Worm (Caenorhabditis elegans): Measurements from ENCODE around the gene acp-4.

The acp-4 gene

ce11 chrII:8390751-8391150 is 44.2 kb downstream of the acp-4 start, which contains the start of gene F49E12.10:
Gene F49E12.10, plus strand, starts transcription at chrII:8391051.
- peak; percentile 25 for TF ChIP-seq pqm-1 (tag; optimal IDR thresholded peaks at IDR 0.05)
- TF ChIP-seq nhr-28 (tag; optimal IDR thresholded peaks at IDR 0.05) = peak; percentile 8
- TF ChIP-seq nhr-11 (tag; optimal IDR thresholded peaks at IDR 0.05) = no peak
- TF ChIP-seq dmd-6 (GFP tag; IDR thresholded peaks at IDR 0.05) = peak; percentile 38; the same call in 1 of the 2 replicates

ce11 chrII:8388001-8388513 is 46.8 kb downstream of the acp-4 start, which contains the start of gene drd-1:
Gene drd-1, plus strand, starts transcription at chrII:8388051.
- TF ChIP-seq T26A8.4 (GFP tag; IDR thresholded peaks at IDR 0.05) = no peak
- no peak for TF ChIP-seq mxl-2 (GFP tag; conservative IDR thresholded peaks at IDR 0.05)
- peak; percentile 56 for TF ChIP-seq nhr-48 (tag; optimal IDR thresholded peaks at IDR 0.05)
- TF ChIP-seq tra-1 (GFP tag; IDR thresholded peaks at IDR 0.05) = 0 out of 2 replicates have a peak, but pooled peaks have one; percentile 16
- TF ChIP-seq R02D3.7 (tag; optimal IDR thresholded peaks at IDR 0.05) = no peak
- TF ChIP-seq lin-1 (GFP tag; IDR thresholded peaks at IDR 0.05) = peak; percentile 60; the same call in 1 of the 2 replicates
- TF ChIP-seq php-3 (GFP tag; IDR thresholded peaks at IDR 0.05) = peak; percentile 58; the same call in 1 of the 2 replicates
- TF ChIP-seq hlh-11 (tag; optimal IDR thresholded peaks at IDR 0.05) = peak; percentile 84
- peak; percentile 92 for TF ChIP-seq dmd-6 (GFP tag; IDR thresholded peaks at IDR 0.05)
- TF ChIP-seq mxl-3 (GFP tag; optimal IDR thresholded peaks at IDR 0.05) = peak; percentile 11
- peak; percentile 72 for TF ChIP-seq nhr-77 (tag; optimal IDR thresholded peaks at IDR 0.05)
- TF ChIP-seq nhr-28 (tag; optimal IDR thresholded peaks at IDR 0.05) = peak; percentile 92
- peak; percentile 71 for TF ChIP-seq dve-1 (tag; optimal IDR thresholded peaks at IDR 0.05; ENCODE audit: insufficient read depth)
- no peak for TF ChIP-seq hif-1 (tag; optimal IDR thresholded peaks at IDR 0.05)
- TF ChIP-seq fos-1 (tag; optimal IDR thresholded peaks at IDR 0.05) = peak; percentile 37
- peak; percentile 37 for TF ChIP-seq jun-1 (tag; optimal IDR thresholded peaks at IDR 0.05)
- peak; percentile 33 for TF ChIP-seq nhr-102 (tag; optimal IDR thresholded peaks at IDR 0.05)
- peak; percentile 99 for TF ChIP-seq pqm-1 (tag; optimal IDR thresholded peaks at IDR 0.05)
- TF ChIP-seq F44E2.7 (GFP tag; IDR thresholded peaks at IDR 0.05) = no peak
- TF ChIP-seq nhr-41 (GFP tag; IDR thresholded peaks at IDR 0.05) = peak; percentile 42; the same call in 1 of the 2 replicates
- peak in 1 of 2 experiments; percentile 84 for TF ChIP-seq unc-62 (GFP tag; optimal IDR thresholded peaks at IDR 0.05 in 1 of 2)
- TF ChIP-seq unc-62 (tag; optimal IDR thresholded peaks at IDR 0.05) = no peak
- TF ChIP-seq daf-16 (GFP tag; optimal IDR thresholded peaks at IDR 0.05) = no peak
- TF ChIP-seq daf-16 (tag; optimal IDR thresholded peaks at IDR 0.05) = peak; percentile 61
- TF ChIP-seq lsy-2 (tag; optimal IDR thresholded peaks at IDR 0.05) = peak in 1 of 2 experiments; percentile 38

- TF ChIP-seq dve-1 (tag; optimal IDR thresholded peaks at IDR 0.05; ENCODE audit: insufficient read depth) (peak; percentile 32), hmg-1.1 (GFP tag; IDR thresholded peaks at IDR 0.05) (no peak), nhr-48 (tag; optimal IDR thresholded peaks at IDR 0.05) (peak; percentile 25), nhr-10 (tag; optimal IDR thresholded peaks at IDR 0.05) (peak; percentile 1), mdl-1 (tag; optimal IDR thresholded peaks at IDR 0.05) (no peak), hlh-11 (tag; optimal IDR thresholded peaks at IDR 0.05) (peak; percentile 76), nhr-111 (GFP tag; optimal IDR thresholded peaks at IDR 0.05) (no peak), mep-1 (tag; optimal IDR thresholded peaks at IDR 0.05) (no peak), zag-1 (tag; optimal IDR thresholded peaks at IDR 0.05) (no peak), php-3 (GFP tag; IDR thresholded peaks at IDR 0.05) (peak; percentile 84), nhr-102 (tag; optimal IDR thresholded peaks at IDR 0.05) (peak; percentile 59), unc-62 (GFP tag; optimal IDR thresholded peaks at IDR 0.05 in 1 of 2) (peak in 1 of 2 experiments; percentile 13), unc-62 (tag; optimal IDR thresholded peaks at IDR 0.05) (no peak), mdt-29 (GFP tag; IDR thresholded peaks at IDR 0.05) (no peak), madf-9 (GFP tag; conservative IDR thresholded peaks at IDR 0.05) (no peak), daf-16 (GFP tag; optimal IDR thresholded peaks at IDR 0.05) (peak in 1 of 2 experiments; percentile 6), daf-16 (tag; optimal IDR thresholded peaks at IDR 0.05) (peak; percentile 40), nhr-28 (tag; optimal IDR thresholded peaks at IDR 0.05) (peak; percentile 74), T26A8.4 (GFP tag; IDR thresholded peaks at IDR 0.05) (no peak), dmd-8 (GFP tag; IDR thresholded peaks at IDR 0.05) (no peak), pqm-1 (tag; optimal IDR thresholded peaks at IDR 0.05) (peak; percentile 80), dpl-1 (GFP tag; optimal IDR thresholded peaks at IDR 0.05) (no peak), dmd-6 (GFP tag; IDR thresholded peaks at IDR 0.05) (peak; percentile 92), saeg-2 (GFP tag; IDR thresholded peaks at IDR 0.05) (peak; percentile 57; the same call in 1 of the 2 replicates), F44E2.7 (GFP tag; IDR thresholded peaks at IDR 0.05) (no peak), ama-1 (optimal IDR thresholded peaks at IDR 0.05) (no peak), nhr-11 (tag; optimal IDR thresholded peaks at IDR 0.05) (no peak), daf-12 (tag; optimal IDR thresholded peaks at IDR 0.05) (no peak)
Measured at ce11 chrII:8386897-8387296, 48.0 kb downstream of the acp-4 start.
